Fruit fly (Drosophila melanogaster) whole organism, embryonic: ENCODE results near the gene Cfp1.

Experiments
- Atf-2 ChIP-seq: fragments of 200-800 bp; sonication (Bioruptor generic); optimal IDR thresholded peaks from 2 replicates; lab custom pipeline; 2016; ENCODE audit warnings: missing biosample characterization, missing genetic modification characterization
- Blimp-1 ChIP-seq: fragments of 200-800 bp; sonication (Bioruptor generic); optimal IDR thresholded peaks from 3 replicates; lab custom pipeline; 2018; ENCODE audit warnings: missing biosample characterization, missing genetic modification characterization, mild to moderate bottlenecking, moderate library complexity, missing genetic modification reagents
- CG11093 ChIP-seq: fragments of 200-800 bp; sonication (Bioruptor generic); IDR thresholded peaks from 3 replicates; pipeline ENCODE4 v1.3.6; 2022; ENCODE audit warnings: missing biosample characterization, missing genetic modification characterization
- CG11504 ChIP-seq: fragments of 200-800 bp; sonication (Bioruptor generic); optimal IDR thresholded peaks from 3 replicates; lab custom pipeline; 2019; ENCODE audit warnings: missing biosample characterization, mild to moderate bottlenecking, missing genetic modification characterization, moderate library complexity
- CG11695 ChIP-seq: fragments of 200-800 bp; sonication (Bioruptor generic); IDR thresholded peaks from 3 replicates; pipeline ENCODE4 v1.3.6; 2022; ENCODE audit warnings: missing biosample characterization, missing genetic modification characterization
- CG12769 ChIP-seq: fragments of 200-800 bp; sonication (Bioruptor generic); optimal IDR thresholded peaks from 2 replicates; lab custom pipeline; 2019; ENCODE audit warnings: missing biosample characterization, mild to moderate bottlenecking, missing genetic modification characterization, moderate library complexity
- CG13894 ChIP-seq: fragments of 200-800 bp; sonication (Bioruptor generic); optimal IDR thresholded peaks from 3 replicates; lab custom pipeline; 2018; ENCODE audit warnings: missing biosample characterization, mild to moderate bottlenecking, missing genetic modification characterization, moderate library complexity
- CG2199 ChIP-seq: fragments of 200-800 bp; sonication (Bioruptor generic); IDR thresholded peaks from 3 replicates; pipeline ENCODE4 v1.3.6; 2022; ENCODE audit warnings: missing biosample characterization, missing genetic modification characterization
- CG3847 ChIP-seq: fragments of 200-800 bp; sonication (Bioruptor generic); IDR thresholded peaks from 2 replicates; pipeline ENCODE4 v1.3.6; 2022; ENCODE audit warnings: missing biosample characterization, missing genetic modification characterization
- CG4282 ChIP-seq: fragments of 200-800 bp; sonication (Bioruptor generic); optimal IDR thresholded peaks from 2 replicates; lab custom pipeline; 2016; ENCODE audit warnings: missing biosample characterization, missing genetic modification characterization
- CG4360 ChIP-seq: fragments of 200-800 bp; sonication (Bioruptor generic); IDR thresholded peaks from 2 replicates; pipeline ENCODE4 v1.3.6; 2022; ENCODE audit warnings: missing biosample characterization, missing genetic modification characterization
- CG5953 ChIP-seq: fragments of 200-800 bp; sonication (Bioruptor generic); IDR thresholded peaks from 2 replicates; pipeline ENCODE4 v1.3.6; 2022; ENCODE audit warnings: missing biosample characterization, missing genetic modification characterization
- CG6654 ChIP-seq: fragments of 200-800 bp; sonication (Bioruptor generic); optimal IDR thresholded peaks from 2 replicates; lab custom pipeline; 2017; ENCODE audit warnings: missing biosample characterization, mild to moderate bottlenecking, missing genetic modification characterization
- CG8478 ChIP-seq: fragments of >200 bp; optimal IDR thresholded peaks from 2 replicates; lab custom pipeline; 2018
- CG8924 ChIP-seq: fragments of 200-800 bp; optimal IDR thresholded peaks from 3 replicates; lab custom pipeline; 2019; ENCODE audit warnings: missing biosample characterization, mild to moderate bottlenecking, missing genetic modification characterization, moderate library complexity
- CG8944 ChIP-seq: fragments of 200-800 bp; sonication (Bioruptor generic); optimal IDR thresholded peaks from 3 replicates; lab custom pipeline; 2016; ENCODE audit warnings: missing biosample characterization, missing genetic modification characterization
- Dad ChIP-seq: fragments of 200-800 bp; sonication (Bioruptor generic); optimal IDR thresholded peaks from 3 replicates; lab custom pipeline; 2016; ENCODE audit warnings: missing biosample characterization, missing genetic modification characterization
- Dll ChIP-seq: fragments of 200-800 bp; sonication (Bioruptor generic); IDR thresholded peaks from 4 replicates; pipeline ENCODE4 v1.3.6; 2022; ENCODE audit warnings: missing biosample characterization, missing genetic modification characterization; ENCODE audit not compliant: partially characterized antibody
- Doc2 ChIP-seq: fragments of 200-800 bp; sonication (Bioruptor generic); IDR thresholded peaks from 2 replicates; pipeline ENCODE4 v1.3.6; 2022; ENCODE audit warnings: missing biosample characterization, missing genetic modification characterization
- Doc3 ChIP-seq: fragments of 200-800 bp; sonication (Bioruptor generic); IDR thresholded peaks from 3 replicates; pipeline ENCODE4 v1.3.6; 2022; ENCODE audit warnings: missing biosample characterization, missing genetic modification characterization; ENCODE audit not compliant: partially characterized antibody
- Hr51 ChIP-seq, 2 experiments: fragments of 200-800 bp; sonication (Bioruptor generic); optimal IDR thresholded peaks; 2 replicates in 1 of 2; 3 replicates in 1 of 2; lab custom pipeline; 2016 to 2018; ENCODE audit warnings: missing biosample characterization in 2 of 2, missing genetic modification characterization in 2 of 2, mild to moderate bottlenecking in 1 of 2, moderate library complexity in 1 of 2
- Hsf ChIP-seq: fragments of 200-800 bp; sonication (Bioruptor generic); optimal IDR thresholded peaks from 3 replicates; lab custom pipeline; 2016; ENCODE audit warnings: missing biosample characterization, missing genetic modification characterization
- Lpt ChIP-seq: fragments of >200 bp; optimal IDR thresholded peaks from 2 replicates; lab custom pipeline; 2018; ENCODE audit warnings: missing biosample characterization, missing genetic modification characterization
- NC2β ChIP-seq: fragments of 200-800 bp; sonication (Bioruptor generic); optimal IDR thresholded peaks from 2 replicates; lab custom pipeline; 2016; ENCODE audit warnings: missing biosample characterization, missing genetic modification characterization
- NK7.1 ChIP-seq: fragments of 200-800 bp; sonication (Bioruptor generic); optimal IDR thresholded peaks from 3 replicates; lab custom pipeline; 2016; ENCODE audit warnings: missing biosample characterization, missing genetic modification characterization
- Rfx ChIP-seq: fragments of 200-800 bp; sonication (Bioruptor generic); IDR thresholded peaks from 2 replicates; pipeline ENCODE4 v1.3.6; 2022; ENCODE audit warnings: missing biosample characterization, missing genetic modification characterization
- Taf1 ChIP-seq: fragments of 200-800 bp; sonication (Bioruptor generic); IDR thresholded peaks from 2 replicates; pipeline ENCODE4 v1.3.6; 2022; ENCODE audit warnings: missing biosample characterization, missing genetic modification characterization
- abd-A ChIP-seq: fragments of 200-800 bp; sonication (Bioruptor generic); optimal IDR thresholded peaks from 3 replicates; lab custom pipeline; 2019; ENCODE audit warnings: missing biosample characterization, mild to moderate bottlenecking, missing genetic modification characterization, moderate library complexity
- cad ChIP-seq: fragments of >200 bp; optimal IDR thresholded peaks from 2 replicates; lab custom pipeline; 2017; ENCODE audit warnings: missing biosample characterization, missing genetic modification characterization
- danr ChIP-seq: fragments of 200-800 bp; sonication (Bioruptor generic); IDR thresholded peaks from 2 replicates; pipeline ENCODE4 v1.3.6; 2022; ENCODE audit warnings: missing biosample characterization, missing genetic modification characterization
- dm ChIP-seq: fragments of 200-800 bp; sonication (Bioruptor generic); optimal IDR thresholded peaks from 3 replicates; lab custom pipeline; 2016; ENCODE audit warnings: missing biosample characterization, missing genetic modification characterization
- dmrt99B ChIP-seq: fragments of 200-800 bp; sonication (Bioruptor generic); optimal IDR thresholded peaks from 2 replicates; lab custom pipeline; 2018; ENCODE audit warnings: missing biosample characterization, mild to moderate bottlenecking, missing genetic modification characterization, moderate library complexity
- dpn ChIP-seq, 2 experiments: fragments of 200-800 bp; sonication (Bioruptor generic); optimal IDR thresholded peaks; 3 replicates each; lab custom pipeline; 2016; ENCODE audit warnings: missing biosample characterization in 2 of 2, missing genetic modification characterization in 2 of 2
- esg ChIP-seq: fragments of 200-800 bp; sonication (Bioruptor generic); conservative IDR thresholded peaks from 2 replicates; pipeline ENCODE4 v1.3.6; 2022; ENCODE audit warnings: missing biosample characterization, missing genetic modification characterization
- eyg ChIP-seq: fragments of 200-800 bp; sonication (Bioruptor generic); optimal IDR thresholded peaks from 3 replicates; lab custom pipeline; 2016; ENCODE audit warnings: missing biosample characterization, missing genetic modification characterization
- fd3F ChIP-seq: fragments of 200-800 bp; sonication (Bioruptor generic); optimal IDR thresholded peaks from 2 replicates; lab custom pipeline; 2018; ENCODE audit warnings: missing biosample characterization, mild to moderate bottlenecking, missing genetic modification characterization, moderate library complexity
- fu2 ChIP-seq: fragments of 200-800 bp; sonication (Bioruptor generic); optimal IDR thresholded peaks from 2 replicates; lab custom pipeline; 2016; ENCODE audit warnings: missing biosample characterization, missing genetic modification characterization
- gsb-n ChIP-seq: fragments of 200-800 bp; sonication (Bioruptor generic); optimal IDR thresholded peaks from 3 replicates; lab custom pipeline; 2018; ENCODE audit warnings: missing biosample characterization, mild to moderate bottlenecking, missing genetic modification characterization
- inv ChIP-seq: fragments of 200-800 bp; sonication (Bioruptor generic); IDR thresholded peaks from 2 replicates; pipeline ENCODE4 v1.3.6; 2022; ENCODE audit warnings: missing biosample characterization, missing genetic modification characterization; ENCODE audit not compliant: partially characterized antibody
- p53 ChIP-seq: fragments of 200-800 bp; sonication (Bioruptor generic); optimal IDR thresholded peaks from 2 replicates; lab custom pipeline; 2016; ENCODE audit warnings: missing biosample characterization, missing genetic modification characterization
- prd ChIP-seq, 3 experiments: fragments of >200 bp in 2 of 3; fragments of 200-800 bp in 1 of 3; sonication (Bioruptor generic) in 1 of 3; optimal IDR thresholded peaks in 2 of 3; IDR thresholded peaks in 1 of 3; 2 replicates in 2 of 3; 3 replicates in 1 of 3; pipeline versions ENCODE4 v1.3.6 to Lab custom; 2017 to 2022; ENCODE audit warnings: missing biosample characterization in 1 of 3, missing genetic modification characterization in 1 of 3
- sc ChIP-seq, 3 experiments: fragments of >200 bp in 2 of 3; fragments of 200-800 bp in 1 of 3; sonication (Bioruptor generic) in 1 of 3; optimal IDR thresholded peaks; 2 replicates in 2 of 3; 3 replicates in 1 of 3; lab custom pipeline; 2017; ENCODE audit warnings: mild to moderate bottlenecking in 1 of 3, missing biosample characterization in 1 of 3, missing genetic modification characterization in 1 of 3, missing genetic modification reagents in 1 of 3
- sens-2 ChIP-seq: fragments of 200-800 bp; sonication (Bioruptor generic); IDR thresholded peaks from 2 replicates; pipeline ENCODE4 v1.3.6; 2022; ENCODE audit warnings: missing biosample characterization, missing genetic modification characterization
- sob ChIP-seq: fragments of 200-800 bp; sonication (Bioruptor generic); IDR thresholded peaks from 2 replicates; pipeline ENCODE4 v1.3.6; 2022; ENCODE audit warnings: missing biosample characterization, missing genetic modification characterization
- ssp ChIP-seq: fragments of 200-800 bp; sonication (Bioruptor generic); IDR thresholded peaks from 2 replicates; pipeline ENCODE4 v1.3.6; 2022; ENCODE audit warnings: missing biosample characterization, missing genetic modification characterization
- tna ChIP-seq: fragments of 200-800 bp; sonication (Bioruptor generic); IDR thresholded peaks from 2 replicates; pipeline ENCODE4 v1.3.6; 2022; ENCODE audit warnings: missing biosample characterization, missing genetic modification characterization; ENCODE audit not compliant: partially characterized antibody
- unpg ChIP-seq: fragments of 200-800 bp; sonication (Bioruptor generic); optimal IDR thresholded peaks from 3 replicates; lab custom pipeline; 2018; ENCODE audit warnings: missing biosample characterization, mild to moderate bottlenecking, missing genetic modification characterization, moderate library complexity
- vnd ChIP-seq: fragments of 200-800 bp; sonication (Bioruptor generic); IDR thresholded peaks from 3 replicates; pipeline ENCODE4 v1.3.6; 2022; ENCODE audit warnings: missing biosample characterization, missing genetic modification characterization; ENCODE audit not compliant: partially characterized antibody
- zfh2 ChIP-seq: fragments of 200-800 bp; sonication (Bioruptor generic); optimal IDR thresholded peaks from 2 replicates; lab custom pipeline; 2016; ENCODE audit warnings: missing biosample characterization, missing genetic modification characterization

Cfp1 gene

DNA sequence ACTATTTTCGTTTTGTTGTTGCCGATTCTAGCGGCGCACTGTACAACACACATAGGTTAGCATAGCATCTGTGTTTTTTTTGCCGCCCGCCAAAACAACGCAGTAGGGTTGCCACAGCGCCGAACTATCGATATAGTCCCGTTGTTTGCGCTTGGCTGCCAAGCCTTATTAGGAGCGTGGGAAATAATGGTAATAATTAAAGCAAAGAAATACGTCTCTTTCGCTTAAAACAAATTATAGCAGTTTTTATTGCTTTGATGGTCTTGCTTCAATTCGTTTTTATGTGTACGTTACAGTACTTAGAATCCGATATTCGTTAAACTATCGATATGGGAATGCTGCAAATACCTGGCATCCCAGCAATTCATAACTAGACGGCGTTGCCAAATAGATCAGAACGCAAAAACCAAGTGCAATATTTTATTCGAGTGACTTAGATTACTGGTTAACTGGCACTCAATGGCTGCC is 29.3 kb downstream of the Cfp1 start, which contains the start of the genes mxc and Larp7 (continued):
- TF ChIP-seq inv (GFP tag; lab: Robert Waterston, UW), result peak; percentile 88
- TF ChIP-seq CG2199 (GFP tag; lab: Robert Waterston, UW), result no peak
- peak; percentile 55 for TF ChIP-seq fd3F (GFP tag; lab: Kevin White, UChicago)
- peak; percentile 62; the same call in 1 of the 2 replicates for TF ChIP-seq tna (GFP tag; lab: Robert Waterston, UW)
- no peak for TF ChIP-seq sc (optimal IDR thresholded peaks at IDR 0.05; lab: Kevin White, UChicago)
- TF ChIP-seq sc (GFP tag; optimal IDR thresholded peaks at IDR 0.05; lab: Kevin White, UChicago), result no peak
- TF ChIP-seq CG5953 (GFP tag; lab: Robert Waterston, UW), result no peak
- TF ChIP-seq CG8924, result peak; percentile 53
- peak; percentile 93 for TF ChIP-seq Dll (GFP tag; lab: Robert Waterston, UW)
- TF ChIP-seq Lpt, result no peak
- TF ChIP-seq dpn (GFP tag; optimal IDR thresholded peaks at IDR 0.05; lab: Kevin White, UChicago), result peak; percentile 66 to 73
- TF ChIP-seq Doc3, result peak; percentile 82
- peak; percentile 48 for TF ChIP-seq Atf-2
- no peak for TF ChIP-seq sens-2 (GFP tag; lab: Robert Waterston, UW)
- TF ChIP-seq CG12769 (tag; lab: Kevin White, UChicago), result no peak
- TF ChIP-seq Taf1 (GFP tag; lab: Robert Waterston, UW), result 0 out of 2 replicates have a peak, but pooled peaks have one; percentile 28
- no peak; the same call in 2 of the 3 replicates for TF ChIP-seq CG11093
- TF ChIP-seq CG11504 (tag; lab: Kevin White, UChicago), result no peak
- peak; percentile 55 for TF ChIP-seq ssp
- peak; percentile 38; the same call in 1 of the 2 replicates for TF ChIP-seq sob
- TF ChIP-seq CG8944, result peak; percentile 64
- TF ChIP-seq zfh2 (GFP tag; lab: Kevin White, UChicago), result peak; percentile 77
- TF ChIP-seq p53 (GFP tag; lab: Kevin White, UChicago), result no peak
- TF ChIP-seq eyg (GFP tag; lab: Kevin White, UChicago), result peak; percentile 39
- TF ChIP-seq dmrt99B (tag; lab: Kevin White, UChicago), result no peak
- peak; percentile 66 for TF ChIP-seq Hsf (GFP tag; lab: Kevin White, UChicago)
- peak; percentile 87 for TF ChIP-seq vnd (GFP tag; lab: Robert Waterston, UW)
- no peak for TF ChIP-seq Blimp-1
- peak; percentile 64 for TF ChIP-seq Rfx (GFP tag; lab: Robert Waterston, UW)
- TF ChIP-seq CG3847 (GFP tag; lab: Robert Waterston, UW), result peak; percentile 85
- no peak for TF ChIP-seq cad (GFP tag; lab: Kevin White, UChicago)
- TF ChIP-seq Dad (GFP tag; lab: Kevin White, UChicago), result peak; percentile 30
- TF ChIP-seq fu2 (GFP tag; lab: Kevin White, UChicago), result peak; percentile 72
- TF ChIP-seq CG13894 (tag; lab: Kevin White, UChicago), result no peak
- TF ChIP-seq CG4360 (GFP tag; lab: Robert Waterston, UW), result 0 out of 2 replicates have a peak, but pooled peaks have one; percentile 32
- TF ChIP-seq NK7.1 (GFP tag; lab: Kevin White, UChicago), result no peak
- peak; percentile 40; the same call in 1 of the 2 replicates for TF ChIP-seq esg
- no peak for TF ChIP-seq unpg (GFP tag; lab: Kevin White, UChicago)
- TF ChIP-seq NC2β, result peak; percentile 36
- no peak for TF ChIP-seq CG8478 (lab: Kevin White, UChicago)
- no peak for TF ChIP-seq CG6654 (GFP tag; lab: Kevin White, UChicago)
- no peak for TF ChIP-seq prd (optimal IDR thresholded peaks at IDR 0.05; lab: Kevin White, UChicago)
- peak; percentile 73; the same call in 2 of the 3 replicates for TF ChIP-seq prd (GFP tag; IDR thresholded peaks at IDR 0.05; lab: Robert Waterston, UW)
- no peak for TF ChIP-seq gsb-n (tag; lab: Kevin White, UChicago)
- TF ChIP-seq abd-A (tag; lab: Kevin White, UChicago), result no peak
- peak; percentile 16 for TF ChIP-seq CG4282 (GFP tag; lab: Kevin White, UChicago)
- TF ChIP-seq danr (GFP tag; lab: Robert Waterston, UW), result peak; percentile 35; the same call in 1 of the 2 replicates
- no peak for TF ChIP-seq Doc2
- TF ChIP-seq Hr51 (GFP tag; optimal IDR thresholded peaks at IDR 0.05; lab: Kevin White, UChicago), result peak in 1 of 2 experiments; percentile 42
- TF ChIP-seq dm (GFP tag; lab: Kevin White, UChicago), result peak; percentile 76
- TF ChIP-seq CG11695 (GFP tag; lab: Robert Waterston, UW), result no peak
